Fruit fly (Drosophila melanogaster) whole organism, embryonic: ENCODE measurements around the gene toy.

ENCODE experiments used
- Atf3 ChIP-seq: fragments of 200-800 bp; sonication (Bioruptor generic); optimal IDR thresholded peaks from 3 replicates; lab custom pipeline; 2016; ENCODE audit warnings: missing biosample characterization, missing genetic modification characterization
- CG10321 ChIP-seq: fragments of 200-800 bp; sonication (Bioruptor generic); IDR thresholded peaks from 2 replicates; pipeline ENCODE4 v1.3.6; 2022; ENCODE audit warnings: missing biosample characterization, missing genetic modification characterization
- CG12659 ChIP-seq: fragments of 200-800 bp; sonication (Bioruptor generic); optimal IDR thresholded peaks from 3 replicates; lab custom pipeline; 2017; ENCODE audit warnings: mild to moderate bottlenecking, missing biosample characterization, missing genetic modification reagents, missing genetic modification characterization
- CG14050 ChIP-seq: fragments of 200-800 bp; sonication (Bioruptor generic); IDR thresholded peaks from 3 replicates; pipeline ENCODE4 v1.3.6; 2022; ENCODE audit warnings: missing biosample characterization, missing genetic modification characterization
- CG17612 ChIP-seq: fragments of 200-800 bp; sonication (Bioruptor generic); IDR thresholded peaks from 2 replicates; pipeline ENCODE4 v1.3.6; 2022; ENCODE audit warnings: missing biosample characterization, missing genetic modification characterization
- CG18011 ChIP-seq: fragments of 200-800 bp; sonication (Bioruptor generic); optimal IDR thresholded peaks from 2 replicates; lab custom pipeline; 2017; ENCODE audit warnings: missing biosample characterization, missing genetic modification characterization, mild to moderate bottlenecking, moderate library complexity, missing genotype
- CG2678 ChIP-seq: fragments of 200-800 bp; sonication (Bioruptor generic); optimal IDR thresholded peaks from 3 replicates; lab custom pipeline; 2019; ENCODE audit warnings: missing biosample characterization, mild to moderate bottlenecking, missing genetic modification characterization, moderate library complexity
- CG2712 ChIP-seq: fragments of 200-800 bp; optimal IDR thresholded peaks from 3 replicates; lab custom pipeline; 2019; ENCODE audit warnings: missing biosample characterization, mild to moderate bottlenecking, missing genetic modification characterization, moderate library complexity
- CG3163 ChIP-seq: fragments of 200-800 bp; sonication (Bioruptor generic); optimal IDR thresholded peaks from 3 replicates; lab custom pipeline; 2016; ENCODE audit warnings: missing biosample characterization, missing genetic modification characterization
- CG3281 ChIP-seq: fragments of 200-800 bp; sonication (Bioruptor generic); optimal IDR thresholded peaks from 3 replicates; lab custom pipeline; 2017; ENCODE audit warnings: missing biosample characterization, mild to moderate bottlenecking, missing genetic modification characterization
- CG34376 ChIP-seq: fragments of 200-800 bp; sonication (Bioruptor generic); optimal IDR thresholded peaks from 2 replicates; lab custom pipeline; 2018; ENCODE audit warnings: missing biosample characterization, mild to moderate bottlenecking, missing genetic modification characterization
- CG34422 ChIP-seq: fragments of 200-800 bp; sonication (Bioruptor generic); IDR thresholded peaks from 3 replicates; pipeline ENCODE4 v1.3.6; 2022; ENCODE audit warnings: missing biosample characterization, missing genetic modification characterization
- CG4360 ChIP-seq: fragments of 200-800 bp; sonication (Bioruptor generic); IDR thresholded peaks from 2 replicates; pipeline ENCODE4 v1.3.6; 2022; ENCODE audit warnings: missing biosample characterization, missing genetic modification characterization
- CG4730 ChIP-seq: fragments of 200-800 bp; sonication (Bioruptor generic); IDR thresholded peaks from 2 replicates; pipeline ENCODE4 v1.3.6; 2022; ENCODE audit warnings: missing biosample characterization, missing genetic modification characterization
- CG4820 ChIP-seq: fragments of 200-800 bp; sonication (Bioruptor generic); optimal IDR thresholded peaks from 3 replicates; lab custom pipeline; 2016; ENCODE audit warnings: missing biosample characterization, missing genetic modification characterization
- CG7556 ChIP-seq: fragments of 200-800 bp; sonication (Bioruptor generic); optimal IDR thresholded peaks from 2 replicates; lab custom pipeline; 2017; ENCODE audit warnings: missing biosample characterization, mild to moderate bottlenecking, missing genetic modification characterization
- CG8944 ChIP-seq: fragments of 200-800 bp; sonication (Bioruptor generic); optimal IDR thresholded peaks from 3 replicates; lab custom pipeline; 2016; ENCODE audit warnings: missing biosample characterization, missing genetic modification characterization
- CG9876 ChIP-seq: fragments of 200-800 bp; sonication (Bioruptor generic); optimal IDR thresholded peaks from 2 replicates; lab custom pipeline; 2016; ENCODE audit warnings: missing biosample characterization, missing genetic modification characterization
- Camta ChIP-seq: fragments of 200-800 bp; sonication (Bioruptor generic); optimal IDR thresholded peaks from 2 replicates; lab custom pipeline; 2016; ENCODE audit warnings: missing biosample characterization, missing genetic modification characterization
- Chrac-16 ChIP-seq: fragments of 200-800 bp; sonication (Bioruptor generic); optimal IDR thresholded peaks from 3 replicates; lab custom pipeline; 2016; ENCODE audit warnings: missing biosample characterization, missing genetic modification characterization
- Dad ChIP-seq: fragments of 200-800 bp; sonication (Bioruptor generic); optimal IDR thresholded peaks from 3 replicates; lab custom pipeline; 2016; ENCODE audit warnings: missing biosample characterization, missing genetic modification characterization
- Deaf1 ChIP-seq: fragments of 200-800 bp; optimal IDR thresholded peaks from 3 replicates; lab custom pipeline; 2019; ENCODE audit warnings: missing biosample characterization, mild to moderate bottlenecking, missing genetic modification characterization, moderate library complexity
- Dip3 ChIP-seq: fragments of 200-800 bp; sonication (Bioruptor generic); optimal IDR thresholded peaks from 3 replicates; lab custom pipeline; 2016; ENCODE audit warnings: missing biosample characterization, missing genetic modification characterization
- Eip74EF ChIP-seq, 2 experiments: fragments of 200-800 bp in 1 of 2; fragments of >200 bp in 1 of 2; sonication (Bioruptor generic) in 1 of 2; optimal IDR thresholded peaks; 2 replicates each; lab custom pipeline; 2017 to 2019; ENCODE audit warnings: missing biosample characterization in 2 of 2, missing genetic modification characterization in 2 of 2, mild to moderate bottlenecking in 1 of 2, moderate library complexity in 1 of 2
- Gsc ChIP-seq: fragments of 200-800 bp; sonication (Bioruptor generic); IDR thresholded peaks from 2 replicates; pipeline ENCODE4 v1.3.6; 2022; ENCODE audit warnings: missing biosample characterization, missing genetic modification characterization
- H2.0 ChIP-seq: fragments of 200-800 bp; sonication (Bioruptor generic); IDR thresholded peaks from 2 replicates; pipeline ENCODE4 v1.3.6; 2022; ENCODE audit warnings: missing biosample characterization, missing genetic modification characterization
- Hey ChIP-seq: fragments of 200-800 bp; sonication (Bioruptor generic); optimal IDR thresholded peaks from 3 replicates; lab custom pipeline; 2018; ENCODE audit warnings: missing biosample characterization, mild to moderate bottlenecking, missing genetic modification characterization
- Hr78 ChIP-seq, 2 experiments: fragments of 200-800 bp in 1 of 2; fragments of >200 bp in 1 of 2; sonication (Bioruptor generic) in 1 of 2; optimal IDR thresholded peaks; 2 replicates each; lab custom pipeline; 2017 to 2019; ENCODE audit warnings: missing biosample characterization in 2 of 2, missing genetic modification characterization in 2 of 2, mild to moderate bottlenecking in 1 of 2, moderate library complexity in 1 of 2
- Mrtf ChIP-seq: fragments of 200-800 bp; sonication (Bioruptor generic); IDR thresholded peaks from 3 replicates; pipeline ENCODE4 v1.3.6; 2022; ENCODE audit warnings: missing biosample characterization, missing genetic modification characterization
- NC2α ChIP-seq: fragments of 200-800 bp; sonication (Bioruptor generic); optimal IDR thresholded peaks from 2 replicates; lab custom pipeline; 2016; ENCODE audit warnings: missing biosample characterization, missing genetic modification characterization
- NC2β ChIP-seq: fragments of 200-800 bp; sonication (Bioruptor generic); optimal IDR thresholded peaks from 2 replicates; lab custom pipeline; 2016; ENCODE audit warnings: missing biosample characterization, missing genetic modification characterization
- NFAT ChIP-seq: fragments of 200-800 bp; sonication (Bioruptor generic); IDR thresholded peaks from 2 replicates; pipeline ENCODE4 v1.3.6; 2022; ENCODE audit warnings: missing biosample characterization, missing genetic modification characterization
- Rx ChIP-seq: fragments of 200-800 bp; sonication (Bioruptor generic); IDR thresholded peaks from 2 replicates; pipeline ENCODE4 v1.3.6; 2022; ENCODE audit warnings: missing biosample characterization, missing genetic modification characterization
- Usf ChIP-seq: fragments of 200-800 bp; sonication (Bioruptor generic); optimal IDR thresholded peaks from 2 replicates; lab custom pipeline; 2017; ENCODE audit warnings: missing genotype, missing biosample characterization, missing genetic modification characterization
- ash1 ChIP-seq: fragments of 200-800 bp; sonication (Bioruptor generic); optimal IDR thresholded peaks from 2 replicates; lab custom pipeline; 2018; ENCODE audit warnings: missing biosample characterization, mild to moderate bottlenecking, missing genetic modification characterization
- bcd ChIP-seq: fragments of 200-800 bp; sonication (Bioruptor generic); optimal IDR thresholded peaks from 2 replicates; lab custom pipeline; 2017; ENCODE audit warnings: missing biosample characterization, mild to moderate bottlenecking, missing genetic modification characterization
- cas ChIP-seq: fragments of 200-800 bp; sonication (Bioruptor generic); IDR thresholded peaks from 2 replicates; pipeline ENCODE4 v1.3.6; 2022; ENCODE audit warnings: missing biosample characterization, missing genetic modification characterization
- fd3F ChIP-seq: fragments of 200-800 bp; sonication (Bioruptor generic); optimal IDR thresholded peaks from 2 replicates; lab custom pipeline; 2018; ENCODE audit warnings: missing biosample characterization, mild to moderate bottlenecking, missing genetic modification characterization, moderate library complexity
- fru ChIP-seq: fragments of >200 bp; optimal IDR thresholded peaks from 2 replicates; lab custom pipeline; 2017
- gsb ChIP-seq: fragments of 200-800 bp; sonication (Bioruptor generic); IDR thresholded peaks from 2 replicates; pipeline ENCODE4 v1.3.6; 2022; ENCODE audit warnings: missing biosample characterization, missing genetic modification characterization
- gt ChIP-seq: fragments of 200-800 bp; sonication (Bioruptor generic); IDR thresholded peaks from 2 replicates; pipeline ENCODE4 v1.3.6; 2022; ENCODE audit warnings: missing biosample characterization, missing genetic modification characterization
- hb ChIP-seq: fragments of 200-800 bp; sonication (Bioruptor generic); IDR thresholded peaks from 3 replicates; pipeline ENCODE4 v1.3.6; 2022; ENCODE audit warnings: missing biosample characterization, missing genetic modification characterization; ENCODE audit not compliant: partially characterized antibody
- nom ChIP-seq: fragments of 200-800 bp; sonication (Bioruptor generic); optimal IDR thresholded peaks from 2 replicates; lab custom pipeline; 2017; ENCODE audit warnings: missing biosample characterization, missing genetic modification characterization, mild to moderate bottlenecking, moderate library complexity, missing genetic modification reagents
- pho ChIP-seq: fragments of 200-800 bp; sonication (Bioruptor generic); optimal IDR thresholded peaks from 2 replicates; lab custom pipeline; 2016; ENCODE audit warnings: missing biosample characterization, missing genetic modification characterization
- schlank ChIP-seq: fragments of 200-800 bp; sonication (Bioruptor generic); optimal IDR thresholded peaks from 2 replicates; lab custom pipeline; 2018; ENCODE audit warnings: missing biosample characterization, mild to moderate bottlenecking, missing genetic modification characterization
- scrt ChIP-seq: fragments of 200-800 bp; sonication (Bioruptor generic); optimal IDR thresholded peaks from 2 replicates; lab custom pipeline; 2018; ENCODE audit warnings: missing biosample characterization, mild to moderate bottlenecking, missing genetic modification characterization, moderate library complexity
- ssp ChIP-seq: fragments of 200-800 bp; sonication (Bioruptor generic); IDR thresholded peaks from 2 replicates; pipeline ENCODE4 v1.3.6; 2022; ENCODE audit warnings: missing biosample characterization, missing genetic modification characterization
- tio ChIP-seq: fragments of 200-800 bp; sonication (Bioruptor generic); optimal IDR thresholded peaks from 2 replicates; lab custom pipeline; 2017; ENCODE audit warnings: missing biosample characterization, missing genetic modification characterization, inconsistent platforms
- unpg ChIP-seq: fragments of 200-800 bp; sonication (Bioruptor generic); optimal IDR thresholded peaks from 3 replicates; lab custom pipeline; 2018; ENCODE audit warnings: missing biosample characterization, mild to moderate bottlenecking, missing genetic modification characterization, moderate library complexity
- usp ChIP-seq: fragments of >200 bp; optimal IDR thresholded peaks from 2 replicates; lab custom pipeline; 2017; ENCODE audit warnings: missing biosample characterization, missing genetic modification characterization
- zfh1 ChIP-seq: fragments of 200-800 bp; sonication (Bioruptor generic); IDR thresholded peaks from 3 replicates; pipeline ENCODE4 v1.3.6; 2022; ENCODE audit warnings: missing biosample characterization, missing genetic modification characterization

The toy gene

DNA sequence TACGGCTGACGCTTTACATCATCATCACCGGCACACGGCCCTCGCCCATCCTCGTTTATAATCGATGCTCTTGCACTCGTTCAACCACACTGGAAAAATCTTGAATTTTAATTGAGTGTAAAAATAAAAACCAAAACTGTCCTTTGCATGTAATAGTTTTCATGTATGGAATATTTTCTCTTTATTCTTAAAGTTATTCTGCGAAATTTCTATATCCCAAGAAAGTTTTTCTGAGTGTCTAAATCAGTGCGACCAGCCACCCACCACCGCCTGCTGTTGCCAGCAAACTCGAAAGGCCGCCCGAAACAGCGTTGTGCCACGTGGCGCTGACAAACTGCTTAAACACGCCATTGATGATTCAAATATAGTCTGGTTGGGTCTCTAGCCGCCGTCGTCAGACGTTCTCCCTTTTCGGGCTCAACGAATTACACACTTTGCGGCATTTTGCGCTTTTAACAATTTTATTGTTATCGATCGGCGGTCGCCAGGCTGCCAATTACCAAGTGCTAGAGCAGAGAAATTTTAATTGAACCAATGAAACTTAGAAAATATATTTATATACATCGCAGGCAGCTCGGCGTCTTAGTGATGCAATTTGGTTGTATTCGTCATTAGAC lies 6.6 kb upstream of the toy start (continued):
- TF ChIP-seq gsb (no peak), Mrtf (GFP tag; lab: Robert Waterston, UW) (no peak), Hey (tag; lab: Kevin White, UChicago) (peak; percentile 100), CG14050 (GFP tag; lab: Robert Waterston, UW) (peak; percentile 54; the same call in 2 of the 3 replicates), usp (GFP tag; lab: Kevin White, UChicago) (no peak), zfh1 (GFP tag; lab: Robert Waterston, UW) (peak; percentile 83), CG4730 (GFP tag; lab: Robert Waterston, UW) (no peak), CG34422 (GFP tag; lab: Robert Waterston, UW) (no peak), cas (GFP tag; lab: Robert Waterston, UW) (no peak), CG3281 (peak; percentile 43), CG2678 (tag; lab: Kevin White, UChicago) (no peak), Chrac-16 (GFP tag; lab: Kevin White, UChicago) (peak; percentile 67), CG17612 (GFP tag; lab: Robert Waterston, UW) (no peak), unpg (peak; percentile 82), gt (no peak), nom (no peak), NFAT (GFP tag; lab: Robert Waterston, UW) (no peak), bcd (GFP tag; lab: Kevin White, UChicago) (peak; percentile 65), Usf (GFP tag; lab: Kevin White, UChicago) (no peak), H2.0 (GFP tag; lab: Robert Waterston, UW) (no peak; the same call in 1 of the 2 replicates), Gsc (no peak), pho (no peak), CG4820 (GFP tag; lab: Kevin White, UChicago) (peak; percentile 73), ssp (GFP tag; lab: Robert Waterston, UW) (no peak), CG8944 (GFP tag; lab: Kevin White, UChicago) (peak; percentile 64), hb (GFP tag; lab: Robert Waterston, UW) (no peak), CG34376 (GFP tag; lab: Kevin White, UChicago) (no peak), ash1 (no peak), schlank (tag; lab: Kevin White, UChicago) (peak; percentile 16), CG2712 (tag; lab: Kevin White, UChicago) (peak; percentile 88), NC2β (GFP tag; lab: Kevin White, UChicago) (peak; percentile 62), fd3F (GFP tag; lab: Kevin White, UChicago) (peak; percentile 38), Dad (GFP tag; lab: Kevin White, UChicago) (peak; percentile 63), tio (GFP tag; lab: Kevin White, UChicago) (peak; percentile 70), Atf3 (GFP tag; lab: Kevin White, UChicago) (peak; percentile 55), NC2α (GFP tag; lab: Kevin White, UChicago) (peak; percentile 54), CG10321 (GFP tag; lab: Robert Waterston, UW) (no peak), CG4360 (GFP tag; lab: Robert Waterston, UW) (0 out of 2 replicates have a peak, but pooled peaks have one; percentile 18), CG12659 (GFP tag; lab: Kevin White, UChicago) (peak; percentile 54), Rx (no peak; the same call in 1 of the 2 replicates), Eip74EF (GFP tag; optimal IDR thresholded peaks at IDR 0.05; lab: Kevin White, UChicago) (peak in 1 of 2 experiments; percentile 37), scrt (peak; percentile 53), Dip3 (no peak), CG18011 (no peak), Deaf1 (tag; lab: Kevin White, UChicago) (peak; percentile 57), CG3163 (GFP tag; lab: Kevin White, UChicago) (peak; percentile 51), CG7556 (GFP tag; lab: Kevin White, UChicago) (peak; percentile 79), fru (lab: Kevin White, UChicago) (no peak), Camta (peak; percentile 56), Hr78 (GFP tag; optimal IDR thresholded peaks at IDR 0.05; lab: Kevin White, UChicago) (no peak), CG9876 (GFP tag; lab: Kevin White, UChicago) (peak; percentile 7)
